Worm (Caenorhabditis elegans): ENCODE data around the gene T13C2.2.

ce11 chrII:6842651-6843118, 50.7 kb downstream of the T13C2.2 start:
- TF ChIP-seq unc-39 (tag; optimal IDR thresholded peaks at IDR 0.05), result no peak
- TF ChIP-seq flh-1 (GFP tag; optimal IDR thresholded peaks at IDR 0.05), result no peak
- TF ChIP-seq nhr-12 (tag; optimal IDR thresholded peaks at IDR 0.05), result no peak
- no peak for TF ChIP-seq snpc-4 (tag; optimal IDR thresholded peaks at IDR 0.05)
- no peak for TF ChIP-seq lin-13 (tag; optimal IDR thresholded peaks at IDR 0.05)
- no peak for TF ChIP-seq nhr-237 (tag; optimal IDR thresholded peaks at IDR 0.05)
- TF ChIP-seq pha-4 (tag; optimal IDR thresholded peaks at IDR 0.05), result no peak
- TF ChIP-seq nhr-2 (tag; optimal IDR thresholded peaks at IDR 0.05), result no peak
- TF ChIP-seq drap-1 (GFP tag; optimal IDR thresholded peaks at IDR 0.05), result no peak
- no peak for TF ChIP-seq blmp-1 (tag; optimal IDR thresholded peaks at IDR 0.05)
- peak; percentile 39 for TF ChIP-seq unc-62 (GFP tag; optimal IDR thresholded peaks at IDR 0.05)

Data from whole organism, mixed stage, embryonic.